Fruit fly (Drosophila melanogaster) whole organism, adult: ENCODE data around the gene CG4364.

Experiments used
- CG11617 ChIP-seq: fragments of 200-800 bp; sonication (Bioruptor generic); optimal IDR thresholded peaks from 2 replicates; lab custom pipeline; 2017; ENCODE audit warnings: mild to moderate bottlenecking, missing biosample characterization, missing genetic modification reagents, missing genetic modification characterization
- CG12768 ChIP-seq: fragments of 200-800 bp; sonication (Bioruptor generic); optimal IDR thresholded peaks from 2 replicates; lab custom pipeline; 2017; ENCODE audit warnings: missing biosample characterization, missing genetic modification characterization, mild to moderate bottlenecking, moderate library complexity, missing genetic modification reagents
- CG14711 ChIP-seq: fragments of 200-800 bp; sonication (Bioruptor generic); optimal IDR thresholded peaks from 2 replicates; lab custom pipeline; 2018; ENCODE audit warnings: missing biosample characterization, mild to moderate bottlenecking, missing genetic modification characterization, moderate library complexity
- CG1620 ChIP-seq: fragments of 200-800 bp; sonication (Bioruptor generic); optimal IDR thresholded peaks from 2 replicates; lab custom pipeline; 2016; ENCODE audit warnings: missing biosample characterization, missing genetic modification characterization
- CG33017 ChIP-seq: fragments of 200-800 bp; sonication (Bioruptor generic); optimal IDR thresholded peaks from 2 replicates; lab custom pipeline; 2018; ENCODE audit warnings: missing biosample characterization, mild to moderate bottlenecking, missing genetic modification characterization, moderate library complexity
- CG5204 ChIP-seq: fragments of 200-800 bp; sonication (Bioruptor generic); optimal IDR thresholded peaks from 2 replicates; lab custom pipeline; 2016; ENCODE audit warnings: missing biosample characterization, missing genetic modification characterization
- CG7045 ChIP-seq: fragments of 200-800 bp; sonication (Bioruptor generic); optimal IDR thresholded peaks from 2 replicates; lab custom pipeline; 2017; ENCODE audit warnings: missing biosample characterization, mild to moderate bottlenecking, missing genetic modification characterization
- CG7101 ChIP-seq: fragments of 200-800 bp; sonication (Bioruptor generic); optimal IDR thresholded peaks from 2 replicates; lab custom pipeline; 2018; ENCODE audit warnings: missing biosample characterization, mild to moderate bottlenecking, missing genetic modification characterization, moderate library complexity
- Clk ChIP-seq: fragments of 200-800 bp; sonication (Bioruptor generic); optimal IDR thresholded peaks from 2 replicates; lab custom pipeline; 2017; ENCODE audit warnings: missing biosample characterization, missing genetic modification characterization
- Crg-1 ChIP-seq: fragments of 200-800 bp; sonication (Bioruptor generic); optimal IDR thresholded peaks from 2 replicates; lab custom pipeline; 2016; ENCODE audit warnings: missing biosample characterization, missing genetic modification characterization
- Hr96 ChIP-seq: fragments of 200-800 bp; sonication (Bioruptor generic); optimal IDR thresholded peaks from 2 replicates; lab custom pipeline; 2016; ENCODE audit warnings: missing biosample characterization, missing genetic modification characterization
- Mnt ChIP-seq: fragments of 200-800 bp; sonication (Bioruptor generic); optimal IDR thresholded peaks from 2 replicates; lab custom pipeline; 2016; ENCODE audit warnings: missing biosample characterization, mild to moderate bottlenecking, missing genetic modification characterization
- bab1 ChIP-seq: fragments of 200-800 bp; sonication (Bioruptor generic); optimal IDR thresholded peaks from 3 replicates; lab custom pipeline; 2019; ENCODE audit warnings: missing biosample characterization, mild to moderate bottlenecking, missing genetic modification characterization, moderate library complexity
- cic ChIP-seq: fragments of 200-800 bp; sonication (Bioruptor generic); optimal IDR thresholded peaks from 2 replicates; lab custom pipeline; 2017; ENCODE audit warnings: missing biosample characterization, mild to moderate bottlenecking, missing genetic modification characterization, moderate library complexity
- cnc ChIP-seq, 2 experiments: fragments of >200 bp; optimal IDR thresholded peaks; 2 replicates each; lab custom pipeline; 2017
- kay ChIP-seq: fragments of 200-800 bp; sonication (Bioruptor generic); peaks from one replicate; lab custom pipeline; 2016; ENCODE audit warnings: missing biosample characterization, missing genetic modification characterization, borderline replicate concordance
- ovo ChIP-seq: fragments of 200-800 bp; sonication (Bioruptor generic); optimal IDR thresholded peaks from 2 replicates; lab custom pipeline; 2016; ENCODE audit warnings: missing biosample characterization, missing genetic modification characterization
- pad ChIP-seq: fragments of 200-800 bp; sonication (Bioruptor generic); optimal IDR thresholded peaks from 3 replicates; lab custom pipeline; 2017; ENCODE audit warnings: missing biosample characterization, missing genetic modification characterization, mild to moderate bottlenecking, moderate library complexity, missing genetic modification reagents
- tj ChIP-seq: fragments of 200-800 bp; sonication (Bioruptor generic); optimal IDR thresholded peaks from 3 replicates; lab custom pipeline; 2017; ENCODE audit warnings: missing biosample characterization, mild to moderate bottlenecking, missing genetic modification characterization, moderate library complexity
- toe ChIP-seq: fragments of 200-800 bp; sonication (Bioruptor generic); optimal IDR thresholded peaks from 2 replicates; lab custom pipeline; 2016; ENCODE audit warnings: missing biosample characterization, missing genetic modification characterization

CG4364 gene

DNA sequence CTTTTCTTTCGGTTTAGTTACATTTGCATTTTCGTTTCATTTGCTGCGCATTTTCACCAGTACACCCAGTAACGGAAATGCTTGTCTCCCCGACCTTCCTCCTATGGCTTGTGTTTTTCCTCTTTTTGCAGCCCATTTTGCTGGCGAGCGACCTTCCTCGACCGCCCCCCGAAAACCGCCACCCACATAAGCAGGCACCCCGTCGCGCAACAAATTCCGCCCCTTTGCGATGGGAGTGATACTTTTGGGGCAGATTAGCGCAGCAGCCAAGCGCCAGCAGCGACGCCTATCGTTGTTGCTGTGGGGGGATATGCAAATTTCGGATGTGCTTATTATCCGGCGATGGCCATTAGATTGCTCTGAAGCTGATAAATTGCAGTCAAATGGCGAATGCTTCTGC is 37.8 kb downstream of the CG4364 start:
- TF ChIP-seq CG33017 (tag; lab: Kevin White, UChicago) (no peak), Crg-1 (GFP tag; lab: Kevin White, UChicago) (no peak), Mnt (no peak), bab1 (no peak), toe (GFP tag; lab: Kevin White, UChicago) (no peak), tj (GFP tag; lab: Kevin White, UChicago) (no peak), CG7101 (tag; lab: Kevin White, UChicago) (no peak), CG1620 (GFP tag; lab: Kevin White, UChicago) (no peak), CG14711 (no peak), ovo (no peak)

DNA sequence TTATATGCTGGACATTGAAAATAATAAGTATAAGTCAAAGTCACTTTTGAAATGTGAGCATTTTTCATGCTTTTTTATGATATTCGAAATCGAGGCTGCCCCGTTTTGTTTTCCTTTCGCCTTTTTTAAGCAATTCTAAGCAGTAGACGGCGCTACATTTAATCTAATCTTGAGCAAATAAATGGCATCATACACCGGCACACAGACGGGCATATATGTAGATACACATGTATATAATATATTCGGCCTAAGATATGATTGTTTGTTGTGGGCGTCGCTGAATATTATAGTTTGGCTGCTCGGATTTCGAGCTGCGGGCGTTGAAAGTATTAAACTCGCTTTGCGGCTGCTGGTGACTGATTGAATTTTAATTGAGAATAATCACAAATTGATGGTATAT is 38.8 kb downstream of the CG4364 start:
- TF ChIP-seq cic (GFP tag; lab: Kevin White, UChicago), result no peak

DNA sequence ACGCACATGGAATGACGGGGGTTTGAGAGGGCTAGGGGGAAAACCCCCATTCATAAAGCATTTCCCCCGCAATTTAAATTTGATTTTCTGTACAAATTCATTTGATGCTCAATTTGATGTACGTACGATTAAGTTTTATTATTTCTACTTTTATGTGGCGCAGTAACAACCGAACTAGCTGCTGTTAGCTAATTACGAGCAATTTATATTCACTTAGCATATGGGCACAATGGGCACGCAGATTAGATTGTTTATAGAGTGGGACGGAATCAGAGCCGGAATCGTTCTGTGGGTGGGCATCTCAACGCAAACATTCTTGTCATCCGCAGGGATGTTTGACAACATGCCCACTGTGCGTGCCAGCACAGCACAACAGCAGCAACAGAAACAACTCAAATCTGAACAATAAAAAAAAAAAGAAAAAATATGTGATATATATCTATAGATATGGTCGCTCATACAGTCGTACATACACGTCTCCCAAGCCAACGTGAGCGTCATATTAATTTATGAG is 40.1 kb downstream of the CG4364 start:
- TF ChIP-seq CG11617 (GFP tag; lab: Kevin White, UChicago) (no peak), cic (GFP tag; lab: Kevin White, UChicago) (no peak), CG7045 (GFP tag; lab: Kevin White, UChicago) (no peak)

DNA sequence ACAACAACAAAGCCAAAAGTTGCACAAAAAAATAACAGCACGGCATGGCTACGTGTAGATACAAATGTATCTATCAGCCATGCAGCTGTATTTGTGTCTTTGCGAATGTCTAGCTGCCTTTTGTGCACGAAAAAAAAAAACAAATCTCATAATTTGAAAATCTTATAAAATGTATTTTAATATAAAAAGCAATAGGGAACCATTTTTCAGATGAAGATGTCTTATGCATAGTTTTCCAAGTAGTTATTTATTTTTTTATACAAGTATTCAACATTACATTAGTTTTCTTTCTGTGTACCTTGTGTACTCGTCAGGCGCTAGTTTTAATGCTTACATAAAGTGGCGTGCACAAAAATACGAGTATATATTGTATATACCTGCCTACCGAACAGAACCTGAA is 41.7 kb downstream of the CG4364 start:
- TF ChIP-seq CG7101 (tag; lab: Kevin White, UChicago) (peak; percentile 29), CG1620 (GFP tag; lab: Kevin White, UChicago) (no peak), CG33017 (tag; lab: Kevin White, UChicago) (peak; percentile 26), CG12768 (GFP tag; lab: Kevin White, UChicago) (peak; percentile 3), bab1 (no peak), Clk (GFP tag; lab: Kevin White, UChicago) (no peak), Crg-1 (GFP tag; lab: Kevin White, UChicago) (no peak), Mnt (no peak), CG14711 (peak; percentile 49), kay (GFP tag; lab: Kevin White, UChicago) (no peak), ovo (no peak), cic (GFP tag; lab: Kevin White, UChicago) (no peak), CG5204 (no peak), cnc (optimal IDR thresholded peaks at IDR 0.05; lab: Kevin White, UChicago) (no peak), pad (GFP tag; lab: Kevin White, UChicago) (no peak), toe (GFP tag; lab: Kevin White, UChicago) (peak; percentile 28), CG7045 (GFP tag; lab: Kevin White, UChicago) (peak; percentile 34), Hr96 (no peak), CG11617 (GFP tag; lab: Kevin White, UChicago) (no peak), tj (GFP tag; lab: Kevin White, UChicago) (no peak)

DNA sequence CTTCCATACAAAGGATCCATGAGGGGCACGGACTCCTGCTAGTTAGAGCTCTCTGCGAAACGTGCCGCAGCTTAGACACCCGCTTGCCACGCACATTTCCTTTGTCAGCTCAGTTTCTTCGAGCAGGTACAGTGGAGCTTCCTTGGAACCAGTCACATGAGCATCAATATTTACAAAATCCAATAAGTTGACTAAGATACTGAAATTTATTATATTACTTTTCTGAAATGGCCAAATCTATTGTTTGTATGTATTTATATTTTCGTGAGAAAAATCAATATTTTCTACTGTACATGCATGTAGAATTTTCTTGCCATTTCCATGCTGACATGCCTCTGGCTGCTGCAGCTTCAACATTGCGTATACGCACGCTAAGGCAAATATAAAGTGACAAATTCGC is 48.1 kb downstream of the CG4364 start:
- TF ChIP-seq ovo, result no peak
- no peak for TF ChIP-seq kay (GFP tag; lab: Kevin White, UChicago)
- TF ChIP-seq cnc (optimal IDR thresholded peaks at IDR 0.05; lab: Kevin White, UChicago), result no peak
- TF ChIP-seq Hr96, result no peak
- TF ChIP-seq CG7045 (GFP tag; lab: Kevin White, UChicago), result no peak
- no peak for TF ChIP-seq tj (GFP tag; lab: Kevin White, UChicago)
- TF ChIP-seq CG14711, result no peak

DNA sequence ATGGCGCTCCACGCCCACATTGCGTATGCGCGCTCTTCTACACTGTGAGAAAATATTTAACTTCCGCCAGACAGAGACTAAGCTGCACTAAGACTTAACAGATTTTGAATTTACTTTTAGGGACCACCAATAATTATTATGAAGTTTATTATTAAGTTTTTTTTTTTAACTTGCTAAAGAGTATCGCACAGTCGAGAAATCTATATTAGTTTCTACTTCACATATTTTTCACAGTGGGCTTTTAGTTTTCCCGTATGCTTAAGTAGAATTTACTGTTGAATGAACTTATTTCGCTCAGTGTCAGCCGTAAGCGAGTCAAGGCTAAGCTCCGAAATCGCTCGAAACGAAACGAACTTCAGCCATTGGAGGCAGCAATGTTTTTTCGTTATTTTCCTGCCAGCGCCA is 50.6 kb downstream of the CG4364 start:
- TF ChIP-seq CG14711 (no peak), cnc (optimal IDR thresholded peaks at IDR 0.05; lab: Kevin White, UChicago) (no peak), Hr96 (no peak), ovo (no peak), CG7101 (tag; lab: Kevin White, UChicago) (no peak), CG7045 (GFP tag; lab: Kevin White, UChicago) (peak; percentile 62), CG12768 (GFP tag; lab: Kevin White, UChicago) (peak; percentile 12), tj (GFP tag; lab: Kevin White, UChicago) (no peak), CG33017 (tag; lab: Kevin White, UChicago) (peak; percentile 19), Crg-1 (GFP tag; lab: Kevin White, UChicago) (no peak), CG5204 (peak; percentile 41), cic (GFP tag; lab: Kevin White, UChicago) (no peak), CG11617 (GFP tag; lab: Kevin White, UChicago) (peak; percentile 2), bab1 (no peak)
